Fruit fly (Drosophila melanogaster) whole organism, embryonic: ENCODE data around the gene aos.

Experiments
- Atf-2 ChIP-seq: fragments of 200-800 bp; sonication (Bioruptor generic); optimal IDR thresholded peaks from 2 replicates; lab custom pipeline; 2016; ENCODE audit warnings: missing biosample characterization, missing genetic modification characterization
- Atf6 ChIP-seq: fragments of 200-800 bp; sonication (Bioruptor generic); IDR thresholded peaks from 2 replicates; pipeline ENCODE4 v1.3.6; 2022; ENCODE audit warnings: missing biosample characterization, missing genetic modification characterization
- Bdp1 ChIP-seq: fragments of 200-800 bp; sonication (Bioruptor generic); optimal IDR thresholded peaks from 3 replicates; lab custom pipeline; 2016; ENCODE audit warnings: missing biosample characterization, missing genetic modification characterization
- Blimp-1 ChIP-seq: fragments of 200-800 bp; sonication (Bioruptor generic); optimal IDR thresholded peaks from 3 replicates; lab custom pipeline; 2018; ENCODE audit warnings: missing biosample characterization, missing genetic modification characterization, mild to moderate bottlenecking, moderate library complexity, missing genetic modification reagents
- CG10274 ChIP-seq: fragments of 200-800 bp; sonication (Bioruptor generic); optimal IDR thresholded peaks from 3 replicates; lab custom pipeline; 2017; ENCODE audit warnings: missing biosample characterization, mild to moderate bottlenecking, missing genetic modification characterization
- CG10959 ChIP-seq: fragments of 200-800 bp; sonication (Bioruptor generic); IDR thresholded peaks from 2 replicates; pipeline ENCODE4 v1.3.6; 2022; ENCODE audit warnings: missing biosample characterization, missing genetic modification characterization
- CG11696 ChIP-seq: fragments of 200-800 bp; sonication (Bioruptor generic); IDR thresholded peaks from 2 replicates; pipeline ENCODE4 v1.3.6; 2022; ENCODE audit warnings: missing biosample characterization, missing genetic modification characterization
- CG13624 ChIP-seq: fragments of 200-800 bp; sonication (Bioruptor generic); optimal IDR thresholded peaks from 2 replicates; lab custom pipeline; 2016; ENCODE audit warnings: missing biosample characterization, missing genetic modification characterization
- CG14014 ChIP-seq: fragments of 200-800 bp; sonication (Bioruptor generic); IDR thresholded peaks from 2 replicates; pipeline ENCODE4 v1.3.6; 2022; ENCODE audit warnings: missing biosample characterization, missing genetic modification characterization
- CG14860 ChIP-seq: fragments of 200-800 bp; sonication (Bioruptor generic); IDR thresholded peaks from 3 replicates; pipeline ENCODE4 v1.3.6; 2022; ENCODE audit warnings: missing biosample characterization, missing genetic modification characterization; ENCODE audit not compliant: partially characterized antibody
- CG15269 ChIP-seq: fragments of 200-800 bp; sonication (Bioruptor generic); optimal IDR thresholded peaks from 2 replicates; lab custom pipeline; 2018; ENCODE audit warnings: missing biosample characterization, mild to moderate bottlenecking, missing genetic modification characterization, moderate library complexity
- CG16779 ChIP-seq: fragments of 200-800 bp; sonication (Bioruptor generic); IDR thresholded peaks from 2 replicates; pipeline ENCODE4 v1.3.6; 2022; ENCODE audit warnings: missing biosample characterization, missing genetic modification characterization
- CG16815 ChIP-seq: fragments of 200-800 bp; sonication (Bioruptor generic); optimal IDR thresholded peaks from 3 replicates; lab custom pipeline; 2017; ENCODE audit warnings: missing biosample characterization, mild to moderate bottlenecking, missing genetic modification characterization
- CG18011 ChIP-seq: fragments of 200-800 bp; sonication (Bioruptor generic); optimal IDR thresholded peaks from 2 replicates; lab custom pipeline; 2017; ENCODE audit warnings: missing biosample characterization, missing genetic modification characterization, mild to moderate bottlenecking, moderate library complexity, missing genotype
- CG18476 ChIP-seq: fragments of 200-800 bp; sonication (Bioruptor generic); optimal IDR thresholded peaks from 2 replicates; lab custom pipeline; 2016; ENCODE audit warnings: missing biosample characterization, mild to moderate bottlenecking, missing genetic modification characterization
- CG18599 ChIP-seq: fragments of 200-800 bp; sonication (Bioruptor generic); optimal IDR thresholded peaks from 3 replicates; lab custom pipeline; 2017; ENCODE audit warnings: missing biosample characterization, missing genetic modification characterization, mild to moderate bottlenecking, moderate library complexity, missing genetic modification reagents
- CG2116 ChIP-seq: fragments of 200-800 bp; sonication (Bioruptor generic); optimal IDR thresholded peaks from 3 replicates; lab custom pipeline; 2018; ENCODE audit warnings: missing biosample characterization, mild to moderate bottlenecking, missing genetic modification characterization
- CG43689 ChIP-seq: fragments of 200-800 bp; sonication (Bioruptor generic); IDR thresholded peaks from 2 replicates; pipeline ENCODE4 v1.3.6; 2022; ENCODE audit warnings: missing biosample characterization, missing genetic modification characterization
- CG4424 ChIP-seq: fragments of 200-800 bp; sonication (Bioruptor generic); optimal IDR thresholded peaks from 3 replicates; lab custom pipeline; 2016; ENCODE audit warnings: missing biosample characterization, missing genetic modification characterization
- CG6654 ChIP-seq: fragments of 200-800 bp; sonication (Bioruptor generic); optimal IDR thresholded peaks from 2 replicates; lab custom pipeline; 2017; ENCODE audit warnings: missing biosample characterization, mild to moderate bottlenecking, missing genetic modification characterization
- CG6689 ChIP-seq: fragments of 200-800 bp; sonication (Bioruptor generic); IDR thresholded peaks from 2 replicates; pipeline ENCODE4 v1.3.6; 2022; ENCODE audit warnings: missing biosample characterization, missing genetic modification characterization
- CG8290 ChIP-seq, 3 experiments: fragments of 200-800 bp; sonication (Bioruptor generic); optimal IDR thresholded peaks; 2 replicates each; lab custom pipeline; 2016 to 2019; ENCODE audit warnings: missing biosample characterization in 3 of 3, missing genetic modification characterization in 3 of 3, mild to moderate bottlenecking in 2 of 3, moderate library complexity in 1 of 3
- CG8388 ChIP-seq: fragments of 200-800 bp; sonication (Bioruptor generic); optimal IDR thresholded peaks from 2 replicates; lab custom pipeline; 2019; ENCODE audit warnings: missing biosample characterization, mild to moderate bottlenecking, missing genetic modification characterization, moderate library complexity
- CrebB ChIP-seq: fragments of 200-800 bp; sonication (Bioruptor generic); optimal IDR thresholded peaks from 3 replicates; lab custom pipeline; 2018; ENCODE audit warnings: missing biosample characterization, mild to moderate bottlenecking, missing genetic modification characterization
- Kr ChIP-seq: fragments of 200-800 bp; sonication (Bioruptor generic); optimal IDR thresholded peaks from 2 replicates; lab custom pipeline; 2017; ENCODE audit warnings: missing biosample characterization, mild to moderate bottlenecking, missing genetic modification characterization
- Mes4 ChIP-seq: fragments of 200-800 bp; sonication (Bioruptor generic); optimal IDR thresholded peaks from 2 replicates; lab custom pipeline; 2016; ENCODE audit warnings: missing biosample characterization, missing genetic modification characterization
- Mrtf ChIP-seq: fragments of 200-800 bp; sonication (Bioruptor generic); IDR thresholded peaks from 3 replicates; pipeline ENCODE4 v1.3.6; 2022; ENCODE audit warnings: missing biosample characterization, missing genetic modification characterization
- Nf-YB ChIP-seq: fragments of 200-800 bp; sonication (Bioruptor generic); optimal IDR thresholded peaks from 3 replicates; lab custom pipeline; 2019; ENCODE audit warnings: missing biosample characterization, mild to moderate bottlenecking, missing genetic modification characterization, moderate library complexity
- Sox102F ChIP-seq: fragments of 200-800 bp; sonication (Bioruptor generic); optimal IDR thresholded peaks from 2 replicates; lab custom pipeline; 2018; ENCODE audit warnings: missing biosample characterization, mild to moderate bottlenecking, missing genetic modification characterization, moderate library complexity
- Spps ChIP-seq: fragments of 200-800 bp; sonication (Bioruptor generic); optimal IDR thresholded peaks from 2 replicates; lab custom pipeline; 2018; ENCODE audit warnings: missing biosample characterization, mild to moderate bottlenecking, missing genetic modification characterization
- TFAM ChIP-seq: fragments of 200-800 bp; sonication (Bioruptor generic); optimal IDR thresholded peaks from 2 replicates; lab custom pipeline; 2017; ENCODE audit warnings: missing biosample characterization, missing genetic modification characterization, inconsistent platforms
- Xbp1 ChIP-seq: fragments of 200-800 bp; sonication (Bioruptor generic); optimal IDR thresholded peaks from 3 replicates; lab custom pipeline; 2016; ENCODE audit warnings: missing biosample characterization, mild to moderate bottlenecking, missing genetic modification characterization
- bowl ChIP-seq: fragments of 200-800 bp; sonication (Bioruptor generic); IDR thresholded peaks from 2 replicates; pipeline ENCODE4 v1.3.6; 2022; ENCODE audit warnings: missing biosample characterization, missing genetic modification characterization
- cad ChIP-seq: fragments of >200 bp; optimal IDR thresholded peaks from 2 replicates; lab custom pipeline; 2017; ENCODE audit warnings: missing biosample characterization, missing genetic modification characterization
- cg ChIP-seq: fragments of 200-800 bp; sonication (Bioruptor generic); optimal IDR thresholded peaks from 3 replicates; lab custom pipeline; 2019; ENCODE audit warnings: missing biosample characterization, mild to moderate bottlenecking, missing genetic modification characterization, moderate library complexity
- chinmo ChIP-seq: fragments of 200-800 bp; sonication (Bioruptor generic); IDR thresholded peaks from 4 replicates; pipeline ENCODE4 v1.3.6; 2022; ENCODE audit warnings: missing biosample characterization, missing genetic modification characterization; ENCODE audit not compliant: partially characterized antibody
- croc ChIP-seq: fragments of 200-800 bp; sonication (Bioruptor generic); conservative IDR thresholded peaks from 3 replicates; pipeline ENCODE4 v1.3.6; 2022; ENCODE audit warnings: missing biosample characterization, missing genetic modification characterization
- cwo ChIP-seq: fragments of 200-800 bp; sonication (Bioruptor generic); optimal IDR thresholded peaks from 3 replicates; lab custom pipeline; 2017; ENCODE audit warnings: missing biosample characterization, missing genetic modification characterization, mild to moderate bottlenecking, moderate library complexity, missing genetic modification reagents
- disco-r ChIP-seq: fragments of 200-800 bp; sonication (Bioruptor generic); optimal IDR thresholded peaks from 2 replicates; lab custom pipeline; 2016; ENCODE audit warnings: missing biosample characterization, missing genetic modification characterization
- fru ChIP-seq: fragments of >200 bp; optimal IDR thresholded peaks from 2 replicates; lab custom pipeline; 2017
- gcm2 ChIP-seq: fragments of 200-800 bp; sonication (Bioruptor generic); optimal IDR thresholded peaks from 2 replicates; lab custom pipeline; 2016; ENCODE audit warnings: missing biosample characterization, missing genetic modification characterization
- gt ChIP-seq: fragments of 200-800 bp; sonication (Bioruptor generic); IDR thresholded peaks from 2 replicates; pipeline ENCODE4 v1.3.6; 2022; ENCODE audit warnings: missing biosample characterization, missing genetic modification characterization
- insv ChIP-seq, 2 experiments: fragments of 200-800 bp; sonication (Bioruptor generic); optimal IDR thresholded peaks; 3 replicates each; lab custom pipeline; 2016 to 2018; ENCODE audit warnings: missing biosample characterization in 2 of 2, missing genetic modification characterization in 2 of 2
- ken ChIP-seq: fragments of 200-800 bp; sonication (Bioruptor generic); IDR thresholded peaks from 3 replicates; pipeline ENCODE4 v1.3.6; 2022; ENCODE audit warnings: missing biosample characterization, missing genetic modification characterization
- kni ChIP-seq: fragments of 200-800 bp; sonication (Bioruptor generic); optimal IDR thresholded peaks from 3 replicates; lab custom pipeline; 2017; ENCODE audit warnings: mild to moderate bottlenecking, missing biosample characterization, missing genetic modification reagents, missing genetic modification characterization
- luna ChIP-seq: fragments of 200-800 bp; sonication (Bioruptor generic); optimal IDR thresholded peaks from 2 replicates; lab custom pipeline; 2016; ENCODE audit warnings: missing biosample characterization, missing genetic modification characterization
- nerfin-1 ChIP-seq: fragments of 200-800 bp; sonication (Bioruptor generic); optimal IDR thresholded peaks from 3 replicates; lab custom pipeline; 2019; ENCODE audit warnings: missing biosample characterization, mild to moderate bottlenecking, missing genetic modification characterization, moderate library complexity
- otp ChIP-seq: fragments of 200-800 bp; sonication (Bioruptor generic); IDR thresholded peaks from 3 replicates; pipeline ENCODE4, ENCODE4 v1.3.6; 2022; ENCODE audit warnings: missing biosample characterization, missing genetic modification characterization
- psq ChIP-seq: fragments of 200-800 bp; sonication (Bioruptor generic); optimal IDR thresholded peaks from 2 replicates; lab custom pipeline; 2017; ENCODE audit warnings: missing biosample characterization, missing genetic modification characterization
- sc ChIP-seq, 3 experiments: fragments of >200 bp in 2 of 3; fragments of 200-800 bp in 1 of 3; sonication (Bioruptor generic) in 1 of 3; optimal IDR thresholded peaks; 2 replicates in 2 of 3; 3 replicates in 1 of 3; lab custom pipeline; 2017; ENCODE audit warnings: mild to moderate bottlenecking in 1 of 3, missing biosample characterization in 1 of 3, missing genetic modification characterization in 1 of 3, missing genetic modification reagents in 1 of 3
- z ChIP-seq: fragments of 200-800 bp; sonication (Bioruptor generic); IDR thresholded peaks from 3 replicates; pipeline ENCODE4 v1.3.6; 2022; ENCODE audit warnings: missing biosample characterization, missing genetic modification characterization

Gene aos

DNA sequence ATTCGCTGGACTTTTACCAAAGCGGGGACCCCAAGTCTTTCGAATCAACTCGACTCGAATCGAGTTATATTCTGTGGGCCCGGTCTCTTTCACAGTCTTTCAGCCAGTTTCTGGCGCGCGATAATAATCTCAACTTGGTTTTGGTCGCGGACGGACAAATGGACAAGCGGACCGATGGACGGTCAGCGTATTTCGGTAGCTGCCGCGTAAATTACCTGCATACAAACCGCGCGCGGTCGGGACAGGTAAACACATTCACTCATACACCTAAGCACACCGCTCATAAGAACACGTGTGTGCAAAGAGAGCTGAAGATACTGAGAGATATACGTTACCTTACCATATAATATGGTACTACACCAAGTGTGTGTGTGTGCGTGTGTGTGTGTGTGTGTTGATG, 5.8 kb upstream of the aos start (continued):
- TF ChIP-seq otp (GFP tag; lab: Robert Waterston, UW) (no peak), CG10274 (GFP tag; lab: Kevin White, UChicago) (no peak), Kr (GFP tag; lab: Kevin White, UChicago) (peak; percentile 45), CG18476 (GFP tag; lab: Kevin White, UChicago) (no peak), gt (GFP tag; lab: Robert Waterston, UW) (no peak), CG11696 (GFP tag; lab: Robert Waterston, UW) (no peak), CG15269 (tag; lab: Kevin White, UChicago) (no peak), disco-r (no peak), Mes4 (GFP tag; lab: Kevin White, UChicago) (no peak), CG14014 (GFP tag; lab: Robert Waterston, UW) (0 out of 2 replicates have a peak, but pooled peaks have one; percentile 28), croc (GFP tag; lab: Robert Waterston, UW) (no peak), Nf-YB (no peak), insv (GFP tag; optimal IDR thresholded peaks at IDR 0.05; lab: Kevin White, UChicago) (no peak), CG18011 (GFP tag; lab: Kevin White, UChicago) (no peak), CG8388 (GFP tag; lab: Kevin White, UChicago) (no peak), sc (optimal IDR thresholded peaks at IDR 0.05; lab: Kevin White, UChicago) (no peak), sc (GFP tag; optimal IDR thresholded peaks at IDR 0.05; lab: Kevin White, UChicago) (no peak), CG4424 (GFP tag; lab: Kevin White, UChicago) (no peak), nerfin-1 (tag; lab: Kevin White, UChicago) (no peak), Atf-2 (no peak), CG2116 (no peak), cg (GFP tag; lab: Kevin White, UChicago) (peak; percentile 82), Blimp-1 (GFP tag; lab: Kevin White, UChicago) (no peak), CG8290 (GFP tag; optimal IDR thresholded peaks at IDR 0.05; lab: Kevin White, UChicago) (no peak), CG8290 (tag; optimal IDR thresholded peaks at IDR 0.05; lab: Kevin White, UChicago) (no peak), CG18599 (GFP tag; lab: Kevin White, UChicago) (no peak), Bdp1 (GFP tag; lab: Kevin White, UChicago) (no peak), Sox102F (GFP tag; lab: Kevin White, UChicago) (no peak), gcm2 (GFP tag; lab: Kevin White, UChicago) (no peak), ken (GFP tag; lab: Robert Waterston, UW) (no peak), chinmo (GFP tag; lab: Robert Waterston, UW) (peak; percentile 91), z (GFP tag; lab: Robert Waterston, UW) (peak; percentile 81; the same call in 2 of the 3 replicates), TFAM (no peak), CG14860 (GFP tag; lab: Robert Waterston, UW) (no peak), bowl (GFP tag; lab: Robert Waterston, UW) (peak; percentile 83; the same call in 1 of the 2 replicates), luna (GFP tag; lab: Kevin White, UChicago) (no peak), cad (GFP tag; lab: Kevin White, UChicago) (no peak), fru (lab: Kevin White, UChicago) (no peak), CrebB (tag; lab: Kevin White, UChicago) (no peak), CG6689 (GFP tag; lab: Robert Waterston, UW) (no peak), Atf6 (no peak), Mrtf (GFP tag; lab: Robert Waterston, UW) (no peak), CG6654 (GFP tag; lab: Kevin White, UChicago) (no peak), CG16815 (no peak), CG10959 (GFP tag; lab: Robert Waterston, UW) (no peak), psq (no peak), CG13624 (no peak), CG43689 (no peak), kni (GFP tag; lab: Kevin White, UChicago) (peak; percentile 81), CG16779 (GFP tag; lab: Robert Waterston, UW) (no peak), Xbp1 (GFP tag; lab: Kevin White, UChicago) (no peak), Spps (tag; lab: Kevin White, UChicago) (no peak), cwo (GFP tag; lab: Kevin White, UChicago) (no peak)
